Fruit fly (Drosophila melanogaster) whole organism, embryonic: Measurements from ENCODE around the gene Gale.

Source experiments
- Atf6 ChIP-seq: fragments of 200-800 bp; sonication (Bioruptor generic); IDR thresholded peaks from 2 replicates; pipeline ENCODE4 v1.3.6; 2022; ENCODE audit warnings: missing biosample characterization, missing genetic modification characterization
- C15 ChIP-seq: fragments of 200-800 bp; sonication (Bioruptor generic); IDR thresholded peaks from 3 replicates; pipeline ENCODE4 v1.3.6; 2022; ENCODE audit warnings: missing biosample characterization, missing genetic modification characterization
- CG1024 ChIP-seq: fragments of 200-800 bp; sonication (Bioruptor generic); IDR thresholded peaks from 2 replicates; pipeline ENCODE4 v1.3.6; 2022; ENCODE audit warnings: missing biosample characterization, missing genetic modification characterization
- CG10274 ChIP-seq: fragments of 200-800 bp; sonication (Bioruptor generic); optimal IDR thresholded peaks from 3 replicates; lab custom pipeline; 2017; ENCODE audit warnings: missing biosample characterization, mild to moderate bottlenecking, missing genetic modification characterization
- CG10979 ChIP-seq: fragments of 200-800 bp; sonication (Bioruptor generic); optimal IDR thresholded peaks from 2 replicates; lab custom pipeline; 2018; ENCODE audit warnings: missing biosample characterization, mild to moderate bottlenecking, missing genetic modification characterization, moderate library complexity
- CG11093 ChIP-seq: fragments of 200-800 bp; sonication (Bioruptor generic); IDR thresholded peaks from 3 replicates; pipeline ENCODE4 v1.3.6; 2022; ENCODE audit warnings: missing biosample characterization, missing genetic modification characterization
- CG11398 ChIP-seq: fragments of 200-800 bp; sonication (Bioruptor generic); optimal IDR thresholded peaks from 2 replicates; lab custom pipeline; 2016; ENCODE audit warnings: missing biosample characterization, missing genetic modification characterization
- CG15073 ChIP-seq: fragments of 200-800 bp; sonication (Bioruptor generic); optimal IDR thresholded peaks from 2 replicates; lab custom pipeline; 2016; ENCODE audit warnings: missing biosample characterization, missing genetic modification characterization
- CG17802 ChIP-seq: fragments of 200-800 bp; sonication (Bioruptor generic); optimal IDR thresholded peaks from 2 replicates; lab custom pipeline; 2018; ENCODE audit warnings: missing biosample characterization, mild to moderate bottlenecking, missing genetic modification characterization, moderate library complexity
- CG18476 ChIP-seq: fragments of 200-800 bp; sonication (Bioruptor generic); optimal IDR thresholded peaks from 2 replicates; lab custom pipeline; 2016; ENCODE audit warnings: missing biosample characterization, mild to moderate bottlenecking, missing genetic modification characterization
- CG18619 ChIP-seq: fragments of 200-800 bp; sonication (Bioruptor generic); optimal IDR thresholded peaks from 3 replicates; lab custom pipeline; 2017; ENCODE audit warnings: missing biosample characterization, mild to moderate bottlenecking, missing genetic modification characterization
- CG2678 ChIP-seq: fragments of 200-800 bp; sonication (Bioruptor generic); optimal IDR thresholded peaks from 3 replicates; lab custom pipeline; 2019; ENCODE audit warnings: missing biosample characterization, mild to moderate bottlenecking, missing genetic modification characterization, moderate library complexity
- CG31388 ChIP-seq: fragments of 200-800 bp; sonication (Bioruptor generic); optimal IDR thresholded peaks from 2 replicates; lab custom pipeline; 2016; ENCODE audit warnings: missing biosample characterization, missing genetic modification characterization
- CG34224 ChIP-seq: fragments of 200-800 bp; sonication (Bioruptor generic); IDR thresholded peaks from 3 replicates; pipeline ENCODE4 v1.3.6; 2022; ENCODE audit warnings: missing biosample characterization, missing genetic modification characterization; ENCODE audit not compliant: partially characterized antibody
- CG5245 ChIP-seq: fragments of 200-800 bp; sonication (Bioruptor generic); optimal IDR thresholded peaks from 3 replicates; lab custom pipeline; 2016; ENCODE audit warnings: missing biosample characterization, missing genetic modification characterization
- CG5953 ChIP-seq: fragments of 200-800 bp; sonication (Bioruptor generic); IDR thresholded peaks from 2 replicates; pipeline ENCODE4 v1.3.6; 2022; ENCODE audit warnings: missing biosample characterization, missing genetic modification characterization
- CG6689 ChIP-seq: fragments of 200-800 bp; sonication (Bioruptor generic); IDR thresholded peaks from 2 replicates; pipeline ENCODE4 v1.3.6; 2022; ENCODE audit warnings: missing biosample characterization, missing genetic modification characterization
- CG9727 ChIP-seq: fragments of 200-800 bp; sonication (Bioruptor generic); optimal IDR thresholded peaks from 3 replicates; lab custom pipeline; 2017; ENCODE audit warnings: missing biosample characterization, mild to moderate bottlenecking, missing genetic modification characterization
- CG9932 ChIP-seq: fragments of 200-800 bp; sonication (Bioruptor generic); IDR thresholded peaks from 2 replicates; pipeline ENCODE4 v1.3.6; 2022; ENCODE audit warnings: missing biosample characterization, missing genetic modification characterization
- D19B ChIP-seq: fragments of 200-800 bp; sonication (Bioruptor generic); optimal IDR thresholded peaks from 2 replicates; lab custom pipeline; 2017; ENCODE audit warnings: missing biosample characterization, mild to moderate bottlenecking, missing genetic modification characterization
- Deaf1 ChIP-seq: fragments of 200-800 bp; optimal IDR thresholded peaks from 3 replicates; lab custom pipeline; 2019; ENCODE audit warnings: missing biosample characterization, mild to moderate bottlenecking, missing genetic modification characterization, moderate library complexity
- Dip3 ChIP-seq: fragments of 200-800 bp; sonication (Bioruptor generic); optimal IDR thresholded peaks from 3 replicates; lab custom pipeline; 2016; ENCODE audit warnings: missing biosample characterization, missing genetic modification characterization
- Dp ChIP-seq: fragments of 200-800 bp; sonication (Bioruptor generic); optimal IDR thresholded peaks from 2 replicates; lab custom pipeline; 2018; ENCODE audit warnings: missing biosample characterization, mild to moderate bottlenecking, missing genetic modification characterization, moderate library complexity
- GATAe ChIP-seq: fragments of 200-800 bp; sonication (Bioruptor generic); conservative IDR thresholded peaks from 2 replicates; pipeline ENCODE4 v1.3.6; 2022; ENCODE audit warnings: missing biosample characterization, missing genetic modification characterization
- Mrtf ChIP-seq: fragments of 200-800 bp; sonication (Bioruptor generic); IDR thresholded peaks from 3 replicates; pipeline ENCODE4 v1.3.6; 2022; ENCODE audit warnings: missing biosample characterization, missing genetic modification characterization
- NK7.1 ChIP-seq: fragments of 200-800 bp; sonication (Bioruptor generic); optimal IDR thresholded peaks from 3 replicates; lab custom pipeline; 2016; ENCODE audit warnings: missing biosample characterization, missing genetic modification characterization
- Sox100B ChIP-seq: fragments of 200-800 bp; sonication (Bioruptor generic); optimal IDR thresholded peaks from 3 replicates; lab custom pipeline; 2018; ENCODE audit warnings: missing biosample characterization, mild to moderate bottlenecking, missing genetic modification characterization
- Spps ChIP-seq: fragments of 200-800 bp; sonication (Bioruptor generic); optimal IDR thresholded peaks from 2 replicates; lab custom pipeline; 2018; ENCODE audit warnings: missing biosample characterization, mild to moderate bottlenecking, missing genetic modification characterization
- Ssrp ChIP-seq: fragments of 200-800 bp; sonication (Bioruptor generic); optimal IDR thresholded peaks from 2 replicates; lab custom pipeline; 2018; ENCODE audit warnings: missing biosample characterization, mild to moderate bottlenecking, missing genetic modification characterization, moderate library complexity
- TFAM ChIP-seq: fragments of 200-800 bp; sonication (Bioruptor generic); optimal IDR thresholded peaks from 2 replicates; lab custom pipeline; 2017; ENCODE audit warnings: missing biosample characterization, missing genetic modification characterization, inconsistent platforms
- ash1 ChIP-seq: fragments of 200-800 bp; sonication (Bioruptor generic); optimal IDR thresholded peaks from 2 replicates; lab custom pipeline; 2018; ENCODE audit warnings: missing biosample characterization, mild to moderate bottlenecking, missing genetic modification characterization
- bigmax ChIP-seq: fragments of 200-800 bp; sonication (Bioruptor generic); optimal IDR thresholded peaks from 2 replicates; lab custom pipeline; 2018; ENCODE audit warnings: missing biosample characterization, mild to moderate bottlenecking, missing genetic modification characterization
- caup ChIP-seq: fragments of 200-800 bp; sonication (Bioruptor generic); optimal IDR thresholded peaks from 3 replicates; lab custom pipeline; 2017; ENCODE audit warnings: missing biosample characterization, mild to moderate bottlenecking, missing genetic modification characterization, moderate library complexity; ENCODE audit not compliant: severe bottlenecking
- da ChIP-seq: fragments of 200-800 bp; sonication (Bioruptor generic); optimal IDR thresholded peaks from 2 replicates; lab custom pipeline; 2016; ENCODE audit warnings: missing biosample characterization, missing genetic modification characterization
- dmrt99B ChIP-seq: fragments of 200-800 bp; sonication (Bioruptor generic); optimal IDR thresholded peaks from 2 replicates; lab custom pipeline; 2018; ENCODE audit warnings: missing biosample characterization, mild to moderate bottlenecking, missing genetic modification characterization, moderate library complexity
- esg ChIP-seq: fragments of 200-800 bp; sonication (Bioruptor generic); conservative IDR thresholded peaks from 2 replicates; pipeline ENCODE4 v1.3.6; 2022; ENCODE audit warnings: missing biosample characterization, missing genetic modification characterization
- hth ChIP-seq: fragments of >200 bp; optimal IDR thresholded peaks from 2 replicates; lab custom pipeline; 2017; ENCODE audit warnings: inconsistent platforms
- kay ChIP-seq: fragments of 200-800 bp; sonication (Bioruptor generic); optimal IDR thresholded peaks from 2 replicates; lab custom pipeline; 2016; ENCODE audit warnings: missing biosample characterization, missing genetic modification characterization
- ken ChIP-seq: fragments of 200-800 bp; sonication (Bioruptor generic); IDR thresholded peaks from 3 replicates; pipeline ENCODE4 v1.3.6; 2022; ENCODE audit warnings: missing biosample characterization, missing genetic modification characterization
- lilli ChIP-seq: fragments of 200-800 bp; sonication (Bioruptor generic); optimal IDR thresholded peaks from 3 replicates; lab custom pipeline; 2016; ENCODE audit warnings: missing biosample characterization, missing genetic modification characterization
- mld ChIP-seq: fragments of 200-800 bp; sonication (Bioruptor generic); IDR thresholded peaks from 3 replicates; pipeline ENCODE4 v1.3.6; 2022; ENCODE audit warnings: missing biosample characterization, missing genetic modification characterization; ENCODE audit not compliant: partially characterized antibody
- nau ChIP-seq: fragments of 200-800 bp; sonication (Bioruptor generic); optimal IDR thresholded peaks from 3 replicates; lab custom pipeline; 2017; ENCODE audit warnings: missing biosample characterization, mild to moderate bottlenecking, missing genetic modification characterization, missing genetic modification reagents
- nerfin-2 ChIP-seq: fragments of 200-800 bp; sonication (Bioruptor generic); IDR thresholded peaks from 2 replicates; pipeline ENCODE4 v1.3.6; 2022; ENCODE audit warnings: missing biosample characterization, missing genetic modification characterization; ENCODE audit not compliant: partially characterized antibody
- rib ChIP-seq: fragments of 200-800 bp; sonication (Bioruptor generic); IDR thresholded peaks from 2 replicates; pipeline ENCODE4 v1.3.6; 2022; ENCODE audit warnings: missing biosample characterization, missing genetic modification characterization
- sens-2 ChIP-seq: fragments of 200-800 bp; sonication (Bioruptor generic); IDR thresholded peaks from 2 replicates; pipeline ENCODE4 v1.3.6; 2022; ENCODE audit warnings: missing biosample characterization, missing genetic modification characterization
- slp2 ChIP-seq: fragments of 200-800 bp; sonication (Bioruptor generic); optimal IDR thresholded peaks from 2 replicates; lab custom pipeline; 2016; ENCODE audit warnings: missing biosample characterization, missing genetic modification characterization
- sqz ChIP-seq: fragments of 200-800 bp; sonication (Bioruptor generic); optimal IDR thresholded peaks from 3 replicates; lab custom pipeline; 2018; ENCODE audit warnings: missing biosample characterization, mild to moderate bottlenecking, missing genetic modification characterization
- tna ChIP-seq: fragments of 200-800 bp; sonication (Bioruptor generic); IDR thresholded peaks from 2 replicates; pipeline ENCODE4 v1.3.6; 2022; ENCODE audit warnings: missing biosample characterization, missing genetic modification characterization; ENCODE audit not compliant: partially characterized antibody
- wor ChIP-seq: fragments of 200-800 bp; sonication (Bioruptor generic); IDR thresholded peaks from 2 replicates; pipeline ENCODE4 v1.3.6; 2022; ENCODE audit warnings: missing biosample characterization, missing genetic modification characterization
- zfh2 ChIP-seq: fragments of 200-800 bp; sonication (Bioruptor generic); optimal IDR thresholded peaks from 2 replicates; lab custom pipeline; 2016; ENCODE audit warnings: missing biosample characterization, missing genetic modification characterization

Gale gene

dm6 chr3L:640324-640974, 7.9 kb upstream of the Gale start (continued):
- TF ChIP-seq da (GFP tag; lab: Kevin White, UChicago) (peak; percentile 45), caup (peak; percentile 73), NK7.1 (GFP tag; lab: Kevin White, UChicago) (peak; percentile 69), CG10274 (GFP tag; lab: Kevin White, UChicago) (no peak), CG5953 (GFP tag; lab: Robert Waterston, UW) (peak; percentile 70), Dip3 (GFP tag; lab: Kevin White, UChicago) (peak; percentile 54), nerfin-2 (GFP tag; lab: Robert Waterston, UW) (no peak), C15 (GFP tag; lab: Robert Waterston, UW) (no peak), rib (GFP tag; lab: Robert Waterston, UW) (peak; percentile 62), nau (peak; percentile 50), zfh2 (peak; percentile 54), CG9727 (GFP tag; lab: Kevin White, UChicago) (peak; percentile 94), kay (GFP tag; lab: Kevin White, UChicago) (peak; percentile 63), Dp (GFP tag; lab: Kevin White, UChicago) (no peak), bigmax (GFP tag; lab: Kevin White, UChicago) (no peak), ash1 (GFP tag; lab: Kevin White, UChicago) (no peak), CG18476 (GFP tag; lab: Kevin White, UChicago) (peak; percentile 77), CG6689 (peak; percentile 84), CG15073 (peak; percentile 44), Mrtf (peak; percentile 71; the same call in 2 of the 3 replicates), Deaf1 (tag; lab: Kevin White, UChicago) (no peak), CG9932 (GFP tag; lab: Robert Waterston, UW) (peak; percentile 60), CG34224 (GFP tag; lab: Robert Waterston, UW) (no peak), CG5245 (GFP tag; lab: Kevin White, UChicago) (peak; percentile 79), slp2 (GFP tag; lab: Kevin White, UChicago) (peak; percentile 75), wor (peak; percentile 57), CG17802 (tag; lab: Kevin White, UChicago) (peak; percentile 30), sqz (GFP tag; lab: Kevin White, UChicago) (peak; percentile 61), CG11398 (GFP tag; lab: Kevin White, UChicago) (peak; percentile 70), dmrt99B (tag; lab: Kevin White, UChicago) (peak; percentile 83), CG18619 (GFP tag; lab: Kevin White, UChicago) (peak; percentile 79), Atf6 (GFP tag; lab: Robert Waterston, UW) (peak; percentile 63), ken (GFP tag; lab: Robert Waterston, UW) (peak; percentile 63; the same call in 2 of the 3 replicates), CG2678 (tag; lab: Kevin White, UChicago) (peak; percentile 87), Ssrp (tag; lab: Kevin White, UChicago) (peak; percentile 83), tna (GFP tag; lab: Robert Waterston, UW) (no peak), CG11093 (peak; percentile 69; the same call in 2 of the 3 replicates), Sox100B (GFP tag; lab: Kevin White, UChicago) (peak; percentile 82), esg (GFP tag; lab: Robert Waterston, UW) (peak; percentile 73), CG31388 (peak; percentile 45), mld (GFP tag; lab: Robert Waterston, UW) (no peak), Spps (peak; percentile 90), hth (lab: Kevin White, UChicago) (no peak), CG1024 (GFP tag; lab: Robert Waterston, UW) (peak; percentile 72), sens-2 (GFP tag; lab: Robert Waterston, UW) (peak; percentile 78), lilli (peak; percentile 80), D19B (GFP tag; lab: Kevin White, UChicago) (peak; percentile 34), GATAe (GFP tag; lab: Robert Waterston, UW) (no peak), TFAM (GFP tag; lab: Kevin White, UChicago) (peak; percentile 76), CG10979 (tag; lab: Kevin White, UChicago) (peak; percentile 95)
